Worm (Caenorhabditis elegans): ENCODE results near the gene F45H10.5.

F45H10.5 gene

DNA sequence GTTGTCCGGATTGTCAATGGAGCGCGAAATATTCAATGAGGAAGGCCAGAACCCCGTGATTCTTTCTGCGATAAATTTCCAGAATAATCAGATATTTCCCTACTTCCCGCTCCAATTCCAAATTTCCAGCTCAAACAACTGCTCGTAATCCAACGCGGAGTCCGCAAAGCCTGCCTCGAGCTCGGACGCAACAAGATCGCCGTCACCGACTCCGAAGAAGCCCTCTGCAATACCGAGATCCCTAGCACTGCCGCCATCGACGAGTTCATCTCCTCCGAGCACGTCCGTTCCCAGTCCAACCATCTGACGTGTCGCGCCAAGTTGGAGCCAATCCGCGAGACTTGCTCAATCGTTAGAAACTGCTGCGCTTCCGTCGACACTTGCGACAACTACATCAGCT, 16.6 kb upstream of the F45H10.5 start:
- TF ChIP-seq sox-2 (GFP tag; IDR thresholded peaks at IDR 0.05) (no peak), ceh-2 (tag; optimal IDR thresholded peaks at IDR 0.05) (no peak), lin-11 (tag; optimal IDR thresholded peaks at IDR 0.05) (no peak)

DNA sequence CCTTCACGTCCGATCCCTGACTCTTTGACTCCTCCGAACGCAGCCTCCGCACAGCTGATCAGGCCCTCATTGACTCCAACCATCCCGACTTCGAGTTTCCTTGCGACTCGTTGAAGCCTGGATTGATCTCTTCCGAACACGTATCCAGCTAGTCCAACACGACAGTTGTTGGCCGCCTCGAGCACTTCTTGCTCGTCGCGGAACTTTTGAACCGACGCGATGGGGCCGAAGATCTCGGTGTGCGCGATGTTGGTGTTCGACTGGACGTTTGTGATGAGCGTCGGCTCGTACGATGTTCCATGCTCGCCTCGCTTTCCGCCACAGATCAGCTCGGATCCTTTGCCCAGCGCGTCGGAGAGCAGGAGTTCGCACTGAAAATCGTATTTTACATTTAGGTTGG, 14.1 kb upstream of the F45H10.5 start:
- TF ChIP-seq nhr-232 (tag; optimal IDR thresholded peaks at IDR 0.05) (no peak), Y22D7AL.16 (tag; optimal IDR thresholded peaks at IDR 0.05) (no peak), ceh-30 (tag; optimal IDR thresholded peaks at IDR 0.05) (no peak), T23F11.4 (GFP tag; optimal IDR thresholded peaks at IDR 0.05) (no peak), hlh-30 (tag; optimal IDR thresholded peaks at IDR 0.05; ENCODE audit: insufficient read depth) (no peak), pqm-1 (tag; optimal IDR thresholded peaks at IDR 0.05) (no peak), madf-2 (tag; optimal IDR thresholded peaks at IDR 0.05) (no peak), che-1 (tag; optimal IDR thresholded peaks at IDR 0.05) (no peak), hlh-6 (tag; optimal IDR thresholded peaks at IDR 0.05) (no peak)

DNA sequence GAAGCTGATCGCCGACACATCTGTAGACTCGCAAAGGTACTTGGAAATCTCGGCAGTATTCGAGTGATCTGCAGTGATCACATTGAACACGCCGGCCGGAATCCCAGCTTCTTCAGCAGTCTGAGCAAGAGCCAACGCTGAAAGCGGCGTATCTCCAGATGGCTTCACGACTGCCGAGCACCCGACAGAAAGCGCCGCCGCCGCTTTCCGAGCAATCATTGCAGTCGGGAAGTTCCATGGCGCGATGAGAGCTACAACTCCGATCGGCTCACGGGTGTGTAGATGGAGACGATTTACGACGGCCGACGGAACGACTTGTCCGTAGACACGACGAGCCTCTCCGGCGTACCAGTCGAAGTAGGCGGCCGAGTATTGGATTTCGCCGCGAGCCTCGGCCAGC, 11.8 kb upstream of the F45H10.5 start:
- TF ChIP-seq nhr-11 (tag; optimal IDR thresholded peaks at IDR 0.05) (no peak), elt-4 (tag; optimal IDR thresholded peaks at IDR 0.05) (no peak), pag-3 (tag; optimal IDR thresholded peaks at IDR 0.05; ENCODE audit: borderline replicate concordance) (no peak), ceh-34 (tag; optimal IDR thresholded peaks at IDR 0.05) (no peak), pha-2 (tag; optimal IDR thresholded peaks at IDR 0.05) (no peak), hlh-15 (tag; optimal IDR thresholded peaks at IDR 0.05) (no peak), npax-4 (tag; optimal IDR thresholded peaks at IDR 0.05) (no peak), ceh-14 (tag; optimal IDR thresholded peaks at IDR 0.05) (no peak), ceh-45 (GFP tag; IDR thresholded peaks at IDR 0.05) (no peak), che-1 (tag; optimal IDR thresholded peaks at IDR 0.05) (no peak), eyg-1 (tag; optimal IDR thresholded peaks at IDR 0.05) (no peak), fkh-10 (GFP tag; optimal IDR thresholded peaks at IDR 0.05) (no peak)

DNA sequence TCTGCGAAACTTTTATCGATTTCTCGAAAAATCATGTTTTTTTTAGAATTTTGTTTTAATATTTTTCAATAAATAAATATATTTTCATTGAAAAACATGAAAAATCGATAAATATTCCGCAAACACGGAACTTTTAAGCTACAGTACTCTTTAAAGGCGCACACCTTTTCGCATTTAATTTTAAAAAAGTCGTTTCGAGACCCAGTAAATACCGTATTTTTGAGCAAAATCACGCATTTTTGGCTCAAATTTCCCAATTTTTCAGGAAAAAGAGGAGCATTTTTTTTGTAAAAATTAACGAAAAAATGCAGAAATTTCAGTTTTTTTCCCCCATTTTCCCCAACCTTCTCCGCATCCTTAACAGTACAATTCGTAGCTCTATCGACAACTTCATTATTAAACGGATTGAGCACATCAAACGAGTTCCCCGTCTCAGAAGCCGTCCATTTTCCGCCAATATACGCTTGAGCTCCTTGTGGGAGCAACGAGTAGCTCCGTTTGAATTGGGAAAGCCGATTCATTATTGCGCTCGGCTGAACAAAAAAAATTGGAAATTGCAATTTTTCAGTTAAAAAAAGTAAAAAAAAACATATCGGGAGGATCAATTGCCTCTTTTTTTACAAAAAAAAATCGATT, 10.3 kb upstream of the F45H10.5 start, which contains the start of gene alh-7:
alh-7 (minus strand) TSS at position 533 of the 636 bp plus-strand sequence.
- no peak for TF ChIP-seq dmd-4 (tag; optimal IDR thresholded peaks at IDR 0.05; ENCODE audit: borderline replicate concordance)

- TF ChIP-seq ztf-16 (tag; optimal IDR thresholded peaks at IDR 0.05) (no peak), ceh-18 (tag; optimal IDR thresholded peaks at IDR 0.05) (no peak), hlh-15 (tag; optimal IDR thresholded peaks at IDR 0.05) (no peak), nfya-1 (tag; optimal IDR thresholded peaks at IDR 0.05) (no peak), unc-3 (GFP tag; conservative IDR thresholded peaks at IDR 0.05) (no peak), unc-3 (tag; optimal IDR thresholded peaks at IDR 0.05) (no peak), npax-4 (tag; optimal IDR thresholded peaks at IDR 0.05) (no peak), unc-86 (tag; optimal IDR thresholded peaks at IDR 0.05) (no peak), hlh-8 (tag; optimal IDR thresholded peaks at IDR 0.05) (no peak), ceh-34 (tag; optimal IDR thresholded peaks at IDR 0.05) (no peak), lin-11 (tag; optimal IDR thresholded peaks at IDR 0.05) (no peak)
Measured at ce11 chrII:13492948-13493347, 8.7 kb upstream of the F45H10.5 start, which contains the start of gene F45H10.2. F45H10.2 (minus strand) TSS chrII:13493048.

DNA sequence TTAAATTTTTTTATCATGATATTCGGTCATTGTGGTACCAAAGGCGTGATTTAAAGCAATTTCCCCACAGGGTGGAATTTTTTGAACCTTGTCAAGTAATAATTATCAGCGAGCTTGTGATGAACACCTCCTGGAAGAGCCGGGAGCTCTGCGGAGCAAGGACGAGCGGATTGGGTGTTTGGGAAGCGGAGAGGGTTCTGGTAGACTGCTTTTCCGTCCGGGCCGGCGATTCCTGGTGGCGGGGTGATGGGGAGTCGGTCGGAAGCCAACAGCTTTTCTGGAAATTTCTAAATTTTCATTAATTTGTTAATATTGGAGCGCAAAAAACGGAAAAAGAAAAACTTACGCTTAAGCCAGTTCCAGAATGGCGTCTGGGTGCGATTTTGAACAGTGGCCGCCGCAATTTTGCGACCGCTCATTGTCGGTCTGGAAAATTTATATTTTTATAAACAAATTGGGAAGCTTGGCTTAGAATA, 7.5 kb upstream of the F45H10.5 start, which contains the start of gene ndua-7:
ndua-7 (minus strand) TSS at position 426 of the 476 bp plus-strand sequence.
- TF ChIP-seq pha-2 (tag; optimal IDR thresholded peaks at IDR 0.05) (no peak), unc-3 (GFP tag; conservative IDR thresholded peaks at IDR 0.05) (no peak), unc-3 (tag; optimal IDR thresholded peaks at IDR 0.05) (no peak), ceh-48 (tag; optimal IDR thresholded peaks at IDR 0.05) (no peak), rnt-1 (tag; optimal IDR thresholded peaks at IDR 0.05) (no peak), ceh-19 (GFP tag; optimal IDR thresholded peaks at IDR 0.05) (no peak)
